Fruit fly (Drosophila melanogaster) Kc167 (cell line): ENCODE data around the gene Gtpx.

ENCODE experiments used
- Myc ChIP-seq: fragments of >200 bp; optimal IDR thresholded peaks from 2 replicates; lab custom pipeline; 2017; ENCODE audit warnings: missing external identifiers
- Sin3A ChIP-seq: fragments of >200 bp; optimal IDR thresholded peaks from 2 replicates; lab custom pipeline; 2018; ENCODE audit warnings: missing external identifiers
- h ChIP-seq: fragments of >200 bp; optimal IDR thresholded peaks from 3 replicates; lab custom pipeline; 2018; ENCODE audit warnings: missing external identifiers
- insv ChIP-seq: fragments of >200 bp; optimal IDR thresholded peaks from 3 replicates; lab custom pipeline; 2018; ENCODE audit warnings: missing external identifiers
- psq ChIP-seq: fragments of >200 bp; optimal IDR thresholded peaks from 2 replicates; lab custom pipeline; 2017; ENCODE audit warnings: missing external identifiers
- ttk ChIP-seq: sonication (Bioruptor generic); optimal IDR thresholded peaks from 2 replicates; lab custom pipeline; 2017; ENCODE audit warnings: missing external identifiers

DNA sequence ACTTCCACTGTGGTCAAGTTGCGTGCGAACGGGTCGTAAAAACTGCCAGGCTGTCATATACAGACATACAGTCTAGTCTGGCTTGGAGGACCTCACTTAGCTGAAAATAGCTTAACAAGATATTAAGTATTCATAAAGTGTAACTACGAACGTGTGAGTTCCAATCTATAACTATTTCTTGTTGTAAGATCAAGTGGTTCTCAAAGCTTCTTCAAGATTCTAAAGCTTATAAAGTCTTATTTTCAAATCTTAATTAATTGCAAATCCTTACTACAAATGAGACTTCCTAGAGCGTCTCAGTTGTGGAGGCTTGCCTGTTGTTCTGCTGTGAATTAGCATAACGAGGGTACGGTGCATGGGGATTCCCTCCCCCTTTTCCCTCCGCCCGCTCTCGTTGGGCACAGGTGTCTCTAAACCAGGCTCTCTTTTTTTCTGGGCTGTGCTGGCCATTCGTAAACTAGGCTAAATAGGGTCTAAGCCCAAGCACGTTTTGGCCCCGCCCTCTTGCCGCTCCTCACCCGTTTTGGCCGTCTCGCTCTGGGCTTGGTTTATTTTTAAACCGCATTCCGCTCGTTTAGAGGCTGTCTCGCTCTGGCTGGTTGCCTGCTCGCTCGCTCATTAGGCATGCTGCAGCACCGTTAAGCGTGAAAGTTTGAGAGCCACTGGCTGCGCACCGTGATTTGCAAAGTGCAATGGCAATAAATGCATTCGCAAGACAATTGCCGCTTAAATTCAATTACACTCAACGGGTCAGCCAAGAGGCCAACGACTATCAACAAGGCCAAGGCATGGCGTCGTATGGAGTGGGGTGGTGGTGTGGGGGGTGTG lies 12.2 kb downstream of the Gtpx start:
- no peak for TF ChIP-seq psq (lab: Kevin White, UChicago)
- no peak for TF ChIP-seq ttk (lab: Kevin White, UChicago)
- no peak for TF ChIP-seq insv (lab: Kevin White, UChicago)
- no peak for TF ChIP-seq Myc (lab: Kevin White, UChicago)
- no peak for TF ChIP-seq h (lab: Kevin White, UChicago)
- TF ChIP-seq Sin3A (lab: Kevin White, UChicago) = no peak
